Worm (Caenorhabditis elegans) whole organism, midembryonic: ENCODE data around the gene T01C4.8.

Experiments
- T22C8.4 ChIP-seq: fragments of 200-800 bp; sonication (Bioruptor generic); IDR thresholded peaks from 2 replicates; pipeline ENCODE4 v1.3.6; 2022; ENCODE audit warnings: missing genetic modification characterization, missing compliant biosample characterization
- cog-1 ChIP-seq: sonication (generic microtip); optimal IDR thresholded peaks from 2 replicates; lab custom pipeline; 2016; ENCODE audit warnings: missing genetic modification characterization, missing compliant biosample characterization
- flt-1 ChIP-seq: fragments of 200-800 bp; sonication (Bioruptor generic); IDR thresholded peaks from 2 replicates; pipeline ENCODE4 v1.3.6; 2022; ENCODE audit warnings: missing genetic modification characterization, missing compliant biosample characterization
- klf-2 ChIP-seq: fragments of 200-800 bp; sonication (Bioruptor generic); conservative IDR thresholded peaks from 2 replicates; pipeline ENCODE4 v1.3.6; 2022; ENCODE audit warnings: missing genetic modification reagents, missing genetic modification characterization, missing compliant biosample characterization
- med-1 ChIP-seq: sonication (generic microtip); optimal IDR thresholded peaks from 2 replicates; lab custom pipeline; 2017; ENCODE audit warnings: missing genetic modification characterization, mild to moderate bottlenecking, missing compliant biosample characterization, antibody characterized with exemption, missing genetic modification reagents; ENCODE audit not compliant: insufficient read depth
- ref-1 ChIP-seq: fragments of 200-800 bp; sonication (Bioruptor generic); conservative IDR thresholded peaks from 2 replicates; pipeline ENCODE4 v1.3.6; 2022; ENCODE audit warnings: missing genetic modification reagents, missing genetic modification characterization, missing compliant biosample characterization
- tab-1 ChIP-seq: fragments of 200-800 bp; sonication (Bioruptor generic); IDR thresholded peaks from 2 replicates; pipeline ENCODE4 v1.3.6; 2022; ENCODE audit warnings: missing genetic modification characterization, missing compliant biosample characterization
- ztf-23 ChIP-seq: fragments of 200-800 bp; sonication (Bioruptor generic); IDR thresholded peaks from 2 replicates; pipeline ENCODE4 v1.3.6; 2022; ENCODE audit warnings: missing genetic modification reagents, missing genetic modification characterization, missing compliant biosample characterization
- ztf-29 ChIP-seq: fragments of 200-800 bp; sonication (Bioruptor generic); IDR thresholded peaks from 2 replicates; pipeline ENCODE4 v1.3.6; 2022; ENCODE audit warnings: missing genetic modification reagents, missing genetic modification characterization, missing compliant biosample characterization

T01C4.8 gene

ce11 chrV:7133963-7134362 is 4.6 kb upstream of the T01C4.8 start, which contains the start of gene F10D2.16:
F10D2.16 (plus strand) TSS chrV:7134263.
- TF ChIP-seq ztf-29 (GFP tag; lab: Robert Waterston, UW), result no peak
- no peak for TF ChIP-seq klf-2 (GFP tag; lab: Robert Waterston, UW)
- TF ChIP-seq med-1 (GFP tag; lab: Kevin White, UChicago), result no peak
- TF ChIP-seq tab-1, result no peak
- TF ChIP-seq flt-1, result no peak

- TF ChIP-seq flt-1 (no peak), cog-1 (tag; lab: Kevin White, UChicago) (no peak), klf-2 (GFP tag; lab: Robert Waterston, UW) (no peak), ref-1 (no peak), T22C8.4 (GFP tag; lab: Robert Waterston, UW) (no peak), med-1 (GFP tag; lab: Kevin White, UChicago) (no peak), tab-1 (no peak), ztf-23 (GFP tag; lab: Robert Waterston, UW) (no peak), ztf-29 (GFP tag; lab: Robert Waterston, UW) (no peak)
These were observed 2.9 kb upstream of the T01C4.8 start, which contains the start of gene sre-10 for ce11 chrV:7132248-7132647. sre-10 (plus strand) TSS chrV:7132548.

- TF ChIP-seq klf-2 (GFP tag; lab: Robert Waterston, UW) (no peak), cog-1 (tag; lab: Kevin White, UChicago) (no peak), ref-1 (no peak)
These were observed 1.6 kb upstream of the T01C4.8 start, which contains the start of gene srx-36 for ce11 chrV:7130974-7131373. srx-36 (minus strand) TSS chrV:7131074.

ce11 chrV:7123979-7124378 is 5.4 kb downstream of the T01C4.8 start:
- no peak for TF ChIP-seq ref-1
- TF ChIP-seq ztf-29 (GFP tag; lab: Robert Waterston, UW), result no peak
- no peak for TF ChIP-seq klf-2 (GFP tag; lab: Robert Waterston, UW)
- TF ChIP-seq cog-1 (tag; lab: Kevin White, UChicago), result no peak
- no peak for TF ChIP-seq flt-1
- TF ChIP-seq ztf-23 (GFP tag; lab: Robert Waterston, UW), result no peak

- no peak for TF ChIP-seq T22C8.4 (GFP tag; lab: Robert Waterston, UW)
- no peak for TF ChIP-seq flt-1
- no peak for TF ChIP-seq ref-1
- no peak for TF ChIP-seq ztf-29 (GFP tag; lab: Robert Waterston, UW)
- TF ChIP-seq tab-1, result no peak
- TF ChIP-seq ztf-23 (GFP tag; lab: Robert Waterston, UW), result no peak
- no peak for TF ChIP-seq klf-2 (GFP tag; lab: Robert Waterston, UW)
- TF ChIP-seq cog-1 (tag; lab: Kevin White, UChicago), result no peak
- TF ChIP-seq med-1 (GFP tag; lab: Kevin White, UChicago), result no peak
These were observed 6.1 kb downstream of the T01C4.8 start, which contains the start of gene lmd-5 for ce11 chrV:7123188-7123708. lmd-5 (plus strand) TSS chrV:7123658.

DNA sequence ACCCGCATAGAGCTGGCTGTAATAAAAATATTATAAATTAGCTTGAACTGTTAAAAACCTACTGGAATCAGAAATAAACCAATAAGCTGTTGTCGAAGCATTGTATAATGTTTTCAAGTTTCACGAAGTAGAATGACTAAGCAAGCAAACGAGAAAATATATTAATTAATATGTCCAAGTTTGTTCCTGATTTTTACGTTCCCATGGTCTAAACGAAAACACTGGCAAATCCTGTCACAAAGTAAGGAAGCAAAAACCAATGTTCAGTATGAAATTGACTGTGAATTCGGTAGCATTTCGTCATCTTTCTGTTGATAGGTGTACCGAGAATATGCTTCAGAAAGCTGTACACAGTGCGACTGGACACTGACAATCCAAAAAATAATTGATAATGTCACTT is 9.2 kb downstream of the T01C4.8 start, which contains the start of gene srx-34:
srx-34 (minus strand) TSS at position 101 of the 400 bp plus-strand sequence.
- TF ChIP-seq T22C8.4 (GFP tag; lab: Robert Waterston, UW) (no peak), tab-1 (no peak), klf-2 (GFP tag; lab: Robert Waterston, UW) (no peak), med-1 (GFP tag; lab: Kevin White, UChicago) (no peak), cog-1 (tag; lab: Kevin White, UChicago) (no peak), ztf-23 (GFP tag; lab: Robert Waterston, UW) (no peak), ref-1 (no peak), flt-1 (no peak), ztf-29 (GFP tag; lab: Robert Waterston, UW) (no peak)

- TF ChIP-seq cog-1 (tag; lab: Kevin White, UChicago) (no peak), klf-2 (GFP tag; lab: Robert Waterston, UW) (no peak), tab-1 (no peak), flt-1 (no peak), med-1 (GFP tag; lab: Kevin White, UChicago) (no peak), ztf-29 (GFP tag; lab: Robert Waterston, UW) (no peak), T22C8.4 (GFP tag; lab: Robert Waterston, UW) (no peak), ztf-23 (GFP tag; lab: Robert Waterston, UW) (no peak), ref-1 (no peak)
These were observed 10.6 kb downstream of the T01C4.8 start, which contains the start of gene srx-33 for ce11 chrV:7118796-7119195. srx-33 (minus strand) TSS chrV:7118896.

ce11 chrV:7112223-7112622 is 17.1 kb downstream of the T01C4.8 start:
- TF ChIP-seq ref-1 (no peak), T22C8.4 (GFP tag; lab: Robert Waterston, UW) (no peak), flt-1 (no peak), klf-2 (GFP tag; lab: Robert Waterston, UW) (no peak), med-1 (GFP tag; lab: Kevin White, UChicago) (no peak)

DNA sequence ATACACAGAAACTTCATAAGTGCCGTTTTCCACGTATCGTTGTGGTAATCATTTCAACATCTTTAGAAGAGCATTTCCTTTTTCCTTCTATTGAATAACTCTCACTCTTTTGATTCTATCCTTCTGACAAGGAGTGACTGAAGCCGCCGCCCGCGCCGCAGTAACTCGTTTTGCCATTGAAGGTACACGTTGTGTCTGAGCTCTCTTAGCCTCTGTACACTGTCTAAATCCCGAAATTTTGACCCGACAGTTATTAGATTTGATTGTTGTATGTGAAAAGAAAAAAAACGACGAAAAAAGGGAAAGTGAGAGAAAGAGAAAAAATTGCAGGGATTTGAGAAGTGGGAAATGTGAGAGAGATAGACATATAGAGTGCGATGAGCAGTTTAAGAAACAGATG is 18.1 kb downstream of the T01C4.8 start:
- TF ChIP-seq klf-2 (GFP tag; lab: Robert Waterston, UW) (no peak), ztf-23 (GFP tag; lab: Robert Waterston, UW) (no peak), cog-1 (tag; lab: Kevin White, UChicago) (no peak), tab-1 (no peak), T22C8.4 (GFP tag; lab: Robert Waterston, UW) (no peak), flt-1 (no peak), med-1 (GFP tag; lab: Kevin White, UChicago) (no peak), ref-1 (no peak), ztf-29 (GFP tag; lab: Robert Waterston, UW) (no peak)

DNA sequence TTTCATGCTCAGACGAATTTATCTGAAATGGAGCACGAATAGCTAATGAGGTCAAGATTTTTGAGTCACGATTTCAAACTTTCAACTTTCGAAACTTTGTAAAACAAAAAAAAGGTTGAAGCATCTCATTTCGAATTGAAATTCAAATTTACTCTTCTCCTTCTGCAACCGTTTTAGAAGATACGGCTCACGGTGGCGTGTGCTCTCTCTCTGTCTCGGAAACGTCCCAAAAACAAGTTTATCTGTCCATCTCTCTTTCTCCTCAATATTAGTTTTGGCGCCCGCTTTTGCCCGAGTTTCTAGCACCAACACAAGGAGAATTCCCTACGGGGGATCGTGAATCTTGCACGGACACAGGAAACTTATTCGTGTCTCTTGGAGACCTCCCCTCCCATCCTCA is 19.0 kb downstream of the T01C4.8 start:
- TF ChIP-seq flt-1 (no peak), cog-1 (tag; lab: Kevin White, UChicago) (no peak), med-1 (GFP tag; lab: Kevin White, UChicago) (no peak)
